Worm (Caenorhabditis elegans) whole organism, L1 larva: ENCODE data around the gene nhr-219.

Experiments
- C34B4.2 ChIP-seq: sonication (generic microtip); optimal IDR thresholded peaks from 2 replicates; lab custom pipeline; 2017; ENCODE audit warnings: mild to moderate bottlenecking, missing genetic modification characterization, missing compliant biosample characterization
- Y116A8C.19 ChIP-seq: sonication (generic microtip); optimal IDR thresholded peaks from 2 replicates; lab custom pipeline; 2016; ENCODE audit warnings: missing compliant biosample characterization, missing genetic modification characterization, borderline replicate concordance
- alr-1 ChIP-seq: fragments of 200-800 bp; sonication (Bioruptor generic); optimal IDR thresholded peaks from 2 replicates; lab custom pipeline; 2018; ENCODE audit warnings: borderline replicate concordance, mild to moderate bottlenecking, missing genetic modification characterization, missing compliant biosample characterization
- blmp-1 ChIP-seq: fragments of 150-350 bp; optimal IDR thresholded peaks from 2 replicates; lab custom pipeline; 2014; ENCODE audit warnings: missing biosample characterization, missing genetic modification characterization
- ceh-63 ChIP-seq: fragments of 200-800 bp; sonication (Bioruptor generic); optimal IDR thresholded peaks from 2 replicates; lab custom pipeline; 2018; ENCODE audit warnings: mild to moderate bottlenecking, missing genetic modification characterization, missing compliant biosample characterization
- ceh-90 ChIP-seq: sonication (generic microtip); optimal IDR thresholded peaks from 2 replicates; lab custom pipeline; 2016; ENCODE audit warnings: missing genetic modification characterization, missing compliant biosample characterization
- ces-1 ChIP-seq: fragments of 150-350 bp; optimal IDR thresholded peaks from 2 replicates; lab custom pipeline; 2014; ENCODE audit warnings: missing biosample characterization, missing genetic modification reagents, missing genetic modification characterization
- dpl-1 ChIP-seq, 3 experiments: fragments of 150-350 bp in 2 of 3; sonication (generic microtip) in 1 of 3; optimal IDR thresholded peaks; 2 replicates each; lab custom pipeline; 2014 to 2017; ENCODE audit warnings: missing biosample characterization in 3 of 3, missing genetic modification characterization in 3 of 3, missing genetic modification reagents in 3 of 3
- efl-1 ChIP-seq, 4 experiments: fragments of 150-350 bp; optimal IDR thresholded peaks in 3 of 4; peaks in 1 of 4; 1 replicate in 1 of 4; 2 replicates in 3 of 4; lab custom pipeline; 2014; ENCODE audit warnings: missing biosample characterization in 2 of 4, missing genetic modification characterization in 2 of 4, missing genetic modification reagents in 2 of 4
- efl-3 ChIP-seq: fragments of 200-800 bp; sonication (Bioruptor generic); optimal IDR thresholded peaks from 2 replicates; lab custom pipeline; 2018; ENCODE audit warnings: mild to moderate bottlenecking, missing genetic modification characterization, missing compliant biosample characterization
- egl-13 ChIP-seq: sonication (generic microtip); optimal IDR thresholded peaks from 2 replicates; lab custom pipeline; 2016; ENCODE audit warnings: missing genotype, missing genetic modification reagents, missing genetic modification characterization, missing compliant biosample characterization
- egl-27 ChIP-seq, 2 experiments: fragments of 150-350 bp in 1 of 2; sonication (generic microtip); optimal IDR thresholded peaks; 3 replicates each; lab custom pipeline; 2017 to 2018; ENCODE audit warnings: missing biosample characterization in 2 of 2, missing genetic modification characterization in 2 of 2, missing genetic modification reagents in 2 of 2
- ets-5 ChIP-seq: fragments of 200-800 bp; sonication (Bioruptor generic); IDR thresholded peaks from 2 replicates; pipeline ENCODE4 v1.3.6; 2022; ENCODE audit warnings: missing genetic modification characterization, missing compliant biosample characterization
- fkh-10 ChIP-seq: sonication (generic microtip); optimal IDR thresholded peaks from 2 replicates; lab custom pipeline; 2017; ENCODE audit warnings: missing biosample characterization, missing genetic modification reagents, missing genetic modification characterization
- grh-1 ChIP-seq: fragments of 200-800 bp; sonication (Bioruptor generic); IDR thresholded peaks from 2 replicates; pipeline ENCODE4 v1.3.6; 2022; ENCODE audit warnings: missing genetic modification reagents, missing genetic modification characterization, missing compliant biosample characterization
- hlh-17 ChIP-seq: fragments of 200-800 bp; sonication (Bioruptor generic); optimal IDR thresholded peaks from 2 replicates; lab custom pipeline; 2018; ENCODE audit warnings: missing genetic modification characterization, mild to moderate bottlenecking, missing compliant biosample characterization, moderate library complexity, borderline replicate concordance
- hpl-2 ChIP-seq: fragments of 150-350 bp; optimal IDR thresholded peaks from 2 replicates; lab custom pipeline; 2014; ENCODE audit warnings: missing biosample characterization, missing genetic modification reagents, missing genetic modification characterization
- irx-1 ChIP-seq: sonication (generic microtip); optimal IDR thresholded peaks from 2 replicates; lab custom pipeline; 2016; ENCODE audit warnings: missing genetic modification characterization, missing compliant biosample characterization
- jun-1 ChIP-seq: fragments of 150-350 bp; optimal IDR thresholded peaks from 2 replicates; lab custom pipeline; 2014; ENCODE audit warnings: missing biosample characterization, missing genetic modification reagents, missing genetic modification characterization
- lin-15B ChIP-seq: fragments of 150-350 bp; sonication (generic microtip); optimal IDR thresholded peaks from 3 replicates; lab custom pipeline; 2014; ENCODE audit warnings: missing biosample characterization, missing genetic modification characterization
- lir-3 ChIP-seq: sonication (generic microtip); optimal IDR thresholded peaks from 2 replicates; lab custom pipeline; 2016; ENCODE audit warnings: mild to moderate bottlenecking, missing genetic modification characterization, moderate library complexity, missing compliant biosample characterization; ENCODE audit not compliant: poor library complexity
- lsy-2 ChIP-seq, 2 experiments: fragments of 150-350 bp; optimal IDR thresholded peaks; 2 replicates each; lab custom pipeline; 2014; ENCODE audit warnings: missing biosample characterization in 2 of 2, missing genetic modification characterization in 2 of 2
- mdl-1 ChIP-seq, 2 experiments: fragments of 150-350 bp; optimal IDR thresholded peaks; 2 replicates each; lab custom pipeline; 2014 to 2017; ENCODE audit warnings: missing biosample characterization in 2 of 2, missing genetic modification characterization in 2 of 2, inconsistent platforms in 1 of 2
- mep-1 ChIP-seq: fragments of 150-350 bp; optimal IDR thresholded peaks from 2 replicates; lab custom pipeline; 2014; ENCODE audit warnings: missing biosample characterization, missing genetic modification characterization
- nhr-19 ChIP-seq: fragments of 200-800 bp; sonication (Bioruptor generic); conservative IDR thresholded peaks from 2 replicates; pipeline ENCODE4 v1.3.6; 2022; ENCODE audit warnings: missing genetic modification characterization, missing compliant biosample characterization
- nhr-237 ChIP-seq: fragments of 150-350 bp; optimal IDR thresholded peaks from 2 replicates; lab custom pipeline; 2014; ENCODE audit warnings: missing biosample characterization, missing genetic modification characterization
- nhr-28 ChIP-seq: fragments of 150-350 bp; optimal IDR thresholded peaks from 2 replicates; lab custom pipeline; 2014; ENCODE audit warnings: missing biosample characterization, missing genetic modification characterization
- nhr-47 ChIP-seq: sonication (generic microtip); optimal IDR thresholded peaks from 2 replicates; lab custom pipeline; 2016; ENCODE audit warnings: mild to moderate bottlenecking, missing genetic modification characterization, moderate library complexity, missing compliant biosample characterization
- nhr-76 ChIP-seq: sonication (generic microtip); optimal IDR thresholded peaks from 2 replicates; lab custom pipeline; 2017; ENCODE audit warnings: missing biosample characterization, missing genetic modification characterization
- nhr-77 ChIP-seq: fragments of 150-350 bp; optimal IDR thresholded peaks from 2 replicates; lab custom pipeline; 2014; ENCODE audit warnings: missing biosample characterization, missing genetic modification characterization
- nhr-85 ChIP-seq: sonication (generic microtip); peaks from one replicate; lab custom pipeline; 2016; ENCODE audit warnings: missing genetic modification characterization, inconsistent platforms, missing compliant biosample characterization
- pag-3 ChIP-seq: sonication (generic microtip); optimal IDR thresholded peaks from 2 replicates; lab custom pipeline; 2017; ENCODE audit warnings: missing genetic modification characterization, mild to moderate bottlenecking, missing compliant biosample characterization, antibody characterized with exemption, borderline replicate concordance; ENCODE audit not compliant: insufficient read depth
- pqm-1 ChIP-seq: sonication (generic microtip); optimal IDR thresholded peaks from 3 replicates; lab custom pipeline; 2017; ENCODE audit warnings: missing biosample characterization, missing genetic modification characterization
- rnt-1 ChIP-seq: sonication (generic microtip); optimal IDR thresholded peaks from 2 replicates; lab custom pipeline; 2016; ENCODE audit warnings: mild to moderate bottlenecking, missing genetic modification characterization, moderate library complexity, missing compliant biosample characterization
- sox-4 ChIP-seq: sonication (generic microtip); optimal IDR thresholded peaks from 2 replicates; lab custom pipeline; 2016; ENCODE audit warnings: missing genetic modification characterization, missing compliant biosample characterization
- unc-30 ChIP-seq: sonication (generic microtip); optimal IDR thresholded peaks from 2 replicates; lab custom pipeline; 2017; ENCODE audit warnings: missing biosample characterization, missing genetic modification characterization
- xbp-1 ChIP-seq: sonication (generic microtip); optimal IDR thresholded peaks from 2 replicates; lab custom pipeline; 2016; ENCODE audit warnings: missing genetic modification characterization, missing compliant biosample characterization
- zip-4 ChIP-seq: fragments of 200-800 bp; sonication (Bioruptor generic); optimal IDR thresholded peaks from 2 replicates; lab custom pipeline; 2018; ENCODE audit warnings: mild to moderate bottlenecking, missing genetic modification characterization, moderate library complexity, missing compliant biosample characterization
- ztf-4 ChIP-seq: fragments of 150-350 bp; optimal IDR thresholded peaks from 2 replicates; lab custom pipeline; 2014; ENCODE audit warnings: missing biosample characterization, missing genetic modification characterization

Gene nhr-219

ce11 chrV:8966086-8966485, at the start of gene nhr-219:
Gene nhr-219, minus strand, starts transcription at chrV:8966186.
- no peak for TF ChIP-seq efl-1 (optimal IDR thresholded peaks at IDR 0.05; lab: Kevin White, UChicago)
- TF ChIP-seq efl-1 (GFP tag; optimal IDR thresholded peaks at IDR 0.05 in 1 of 2; lab: Kevin White, UChicago) = no peak
- TF ChIP-seq nhr-47 = no peak
- no peak for TF ChIP-seq efl-3
- no peak for TF ChIP-seq ces-1
- no peak for TF ChIP-seq nhr-77
- TF ChIP-seq pag-3 (tag; lab: Kevin White, UChicago) = no peak
- TF ChIP-seq rnt-1 = no peak
- no peak for TF ChIP-seq ceh-90 (tag; lab: Kevin White, UChicago)
- TF ChIP-seq lin-15B (tag; lab: Kevin White, UChicago) = no peak
- no peak for TF ChIP-seq xbp-1 (tag; lab: Kevin White, UChicago)
- TF ChIP-seq, all 84 proteins: peak for 0

- TF ChIP-seq ceh-63 (no peak), nhr-85 (no peak), ztf-4 (tag; lab: Kevin White, UChicago) (no peak), nhr-19 (GFP tag; lab: Robert Waterston, UW) (no peak), C34B4.2 (no peak), jun-1 (tag; lab: Kevin White, UChicago) (no peak)
- TF ChIP-seq, all 84 proteins: peak for 0
Observed at ce11 chrV:9015540-9015939, 49.6 kb upstream of the nhr-219 start, which contains the start of gene srt-18. Gene srt-18, minus strand, starts transcription at chrV:9015640.

ce11 chrV:9013765-9014164, 47.8 kb upstream of the nhr-219 start, which contains the start of gene srh-201:
Gene srh-201, minus strand, starts transcription at chrV:9013865.
- TF ChIP-seq ceh-90 (tag; lab: Kevin White, UChicago) (no peak), mdl-1 (tag; optimal IDR thresholded peaks at IDR 0.05; lab: Kevin White, UChicago) (no peak), zip-4 (no peak), irx-1 (tag; lab: Kevin White, UChicago) (no peak), lsy-2 (tag; optimal IDR thresholded peaks at IDR 0.05; lab: Kevin White, UChicago) (no peak), ets-5 (GFP tag; lab: Robert Waterston, UW) (no peak), hpl-2 (GFP tag; lab: Kevin White, UChicago) (no peak), rnt-1 (no peak), egl-27 (tag; optimal IDR thresholded peaks at IDR 0.05; lab: Kevin White, UChicago) (no peak), pag-3 (tag; lab: Kevin White, UChicago) (no peak), unc-30 (tag; lab: Kevin White, UChicago) (no peak)

- TF ChIP-seq Y116A8C.19 (tag; lab: Kevin White, UChicago) = no peak
- no peak for TF ChIP-seq nhr-28 (tag; lab: Kevin White, UChicago)
- TF ChIP-seq pqm-1 = no peak
- TF ChIP-seq fkh-10 (GFP tag; lab: Kevin White, UChicago) = no peak
- no peak for TF ChIP-seq rnt-1
Observed at ce11 chrV:9009175-9009574, 43.2 kb upstream of the nhr-219 start, which contains the start of gene srx-2. Gene srx-2, plus strand, starts transcription at chrV:9009475.

- no peak for TF ChIP-seq ceh-63
- no peak for TF ChIP-seq blmp-1 (tag; lab: Kevin White, UChicago)
- TF ChIP-seq egl-13 (tag; lab: Kevin White, UChicago) = no peak
- TF ChIP-seq mep-1 (tag; lab: Kevin White, UChicago) = no peak
- TF ChIP-seq egl-27 (tag; optimal IDR thresholded peaks at IDR 0.05; lab: Kevin White, UChicago) = no peak
- no peak for TF ChIP-seq lir-3 (tag; lab: Kevin White, UChicago)
- no peak for TF ChIP-seq nhr-77
- TF ChIP-seq sox-4 = no peak
- no peak for TF ChIP-seq dpl-1 (GFP tag; optimal IDR thresholded peaks at IDR 0.05; lab: Kevin White, UChicago)
- no peak for TF ChIP-seq fkh-10 (GFP tag; lab: Kevin White, UChicago)
- TF ChIP-seq efl-3 = no peak
- no peak for TF ChIP-seq nhr-76 (tag; lab: Kevin White, UChicago)
- TF ChIP-seq hlh-17 = no peak
- TF ChIP-seq grh-1 = no peak
- no peak for TF ChIP-seq nhr-237 (tag; lab: Kevin White, UChicago)
- no peak for TF ChIP-seq alr-1 (tag; lab: Kevin White, UChicago)
- TF ChIP-seq, all 84 proteins: peak for 0
Observed at ce11 chrV:9005243-9005642, 39.3 kb upstream of the nhr-219 start, which contains the start of gene srx-3. Gene srx-3, plus strand, starts transcription at chrV:9005543.
